Worm (Caenorhabditis elegans) whole organism, young adult: ENCODE data around the gene T22C8.1.

Experiments
- D2030.7 ChIP-seq: fragments of 200-800 bp; sonication (Bioruptor generic); IDR thresholded peaks from 2 replicates; pipeline ENCODE4 v1.3.6; 2022; ENCODE audit warnings: missing genetic modification reagents, missing genetic modification characterization, missing compliant biosample characterization
- F55B11.4 ChIP-seq: sonication (generic microtip); optimal IDR thresholded peaks from 2 replicates; lab custom pipeline; 2016; ENCODE audit warnings: missing compliant biosample characterization, missing genetic modification characterization, borderline replicate concordance; ENCODE audit not compliant: insufficient read depth
- aptf-2 ChIP-seq: fragments of 200-800 bp; sonication (Bioruptor generic); conservative IDR thresholded peaks from 2 replicates; pipeline ENCODE4 v1.3.6; 2022; ENCODE audit warnings: missing genetic modification reagents, missing genetic modification characterization, missing compliant biosample characterization
- attf-5 ChIP-seq: fragments of 200-800 bp; sonication (Bioruptor generic); optimal IDR thresholded peaks from 2 replicates; lab custom pipeline; 2018; ENCODE audit warnings: mild to moderate bottlenecking, missing genetic modification characterization, missing compliant biosample characterization
- efl-1 ChIP-seq: fragments of 150-350 bp; optimal IDR thresholded peaks from 2 replicates; lab custom pipeline; 2014; ENCODE audit warnings: missing biosample characterization, missing genetic modification reagents, missing genetic modification characterization
- madf-3 ChIP-seq: fragments of 200-800 bp; sonication (Bioruptor generic); IDR thresholded peaks from 2 replicates; pipeline ENCODE4 v1.3.6; 2022; ENCODE audit warnings: missing genetic modification reagents, missing genetic modification characterization, missing compliant biosample characterization
- mes-4 ChIP-seq: sonication (generic microtip); optimal IDR thresholded peaks from 2 replicates; lab custom pipeline; 2016; ENCODE audit warnings: missing genotype, missing genetic modification characterization, missing compliant biosample characterization
- nhr-90 ChIP-seq: sonication (generic microtip); optimal IDR thresholded peaks from 2 replicates; lab custom pipeline; 2016; ENCODE audit warnings: missing genotype, mild to moderate bottlenecking, missing genetic modification characterization, missing compliant biosample characterization
- repo-1 ChIP-seq: sonication (generic microtip); optimal IDR thresholded peaks from 2 replicates; lab custom pipeline; 2017; ENCODE audit warnings: mild to moderate bottlenecking, missing genetic modification characterization, missing compliant biosample characterization
- unc-130 ChIP-seq: sonication (generic microtip); optimal IDR thresholded peaks from 2 replicates; lab custom pipeline; 2016; ENCODE audit warnings: missing genetic modification reagents, missing genetic modification characterization, missing compliant biosample characterization
- ztf-25 ChIP-seq: fragments of 200-800 bp; sonication (Bioruptor generic); IDR thresholded peaks from 2 replicates; pipeline ENCODE4 v1.3.6; 2022; ENCODE audit warnings: missing genetic modification reagents, missing genetic modification characterization, missing compliant biosample characterization
- ztf-26 ChIP-seq: sonication (generic microtip); optimal IDR thresholded peaks from 2 replicates; lab custom pipeline; 2017; ENCODE audit warnings: missing genetic modification characterization, missing compliant biosample characterization

DNA sequence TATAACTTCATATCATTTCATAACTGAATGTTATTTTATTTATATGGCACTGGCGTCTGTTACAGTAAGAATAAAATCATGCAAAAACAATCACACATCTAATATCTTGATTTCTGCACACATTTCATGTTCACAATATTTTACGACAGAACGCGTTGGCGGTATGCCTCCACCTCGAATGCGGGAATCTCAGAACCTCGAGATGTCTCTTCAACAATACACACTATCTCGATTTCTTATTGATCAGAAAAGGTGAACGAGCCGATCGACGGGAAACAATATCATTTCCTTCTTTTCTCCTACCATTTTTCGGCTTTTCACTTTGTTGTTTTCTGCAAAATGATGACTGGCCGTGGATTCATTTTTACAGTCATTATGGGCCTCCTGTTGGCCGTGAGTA, 4.9 kb upstream of the T22C8.1 start, which contains the start of gene F28C6.10:
- TF ChIP-seq aptf-2 (no peak), efl-1 (GFP tag; lab: Kevin White, UChicago) (no peak), madf-3 (GFP tag; lab: Robert Waterston, UW) (no peak), repo-1 (tag; lab: Kevin White, UChicago) (no peak), mes-4 (tag; lab: Kevin White, UChicago) (no peak), unc-130 (no peak), nhr-90 (tag; lab: Kevin White, UChicago) (no peak), ztf-26 (tag; lab: Kevin White, UChicago) (no peak), ztf-25 (GFP tag; lab: Robert Waterston, UW) (no peak), D2030.7 (no peak), F55B11.4 (tag; lab: Kevin White, UChicago) (no peak), attf-5 (no peak)
